Worm (Caenorhabditis elegans) whole organism, L4 larva: ENCODE data around the gene hlh-4.

Experiments used
- F10B5.3 ChIP-seq: sonication (generic microtip); optimal IDR thresholded peaks from 2 replicates; lab custom pipeline; 2016; ENCODE audit warnings: mild to moderate bottlenecking, missing genetic modification characterization, missing compliant biosample characterization
- F26F4.8 ChIP-seq: fragments of 200-800 bp; sonication (Bioruptor generic); conservative IDR thresholded peaks from 2 replicates; pipeline ENCODE4 v1.3.6; 2022; ENCODE audit warnings: missing genetic modification characterization, missing compliant biosample characterization
- ZK546.5 ChIP-seq, 2 experiments: sonication (generic microtip); optimal IDR thresholded peaks; 2 replicates each; lab custom pipeline; 2017; ENCODE audit warnings: missing biosample characterization in 2 of 2, missing genetic modification characterization in 2 of 2
- ceh-62 ChIP-seq: sonication (generic microtip); optimal IDR thresholded peaks from 2 replicates; lab custom pipeline; 2017; ENCODE audit warnings: missing biosample characterization, missing genetic modification characterization
- cey-2 ChIP-seq: sonication (generic microtip); optimal IDR thresholded peaks from 3 replicates; lab custom pipeline; 2017; ENCODE audit warnings: missing genetic modification characterization, mild to moderate bottlenecking, missing compliant biosample characterization, antibody characterized with exemption, borderline replicate concordance; ENCODE audit not compliant: insufficient read depth
- daf-16 ChIP-seq, 3 experiments: sonication (generic microtip); optimal IDR thresholded peaks; 2 replicates each; lab custom pipeline; 2016 to 2017; ENCODE audit warnings: missing genetic modification characterization in 3 of 3, missing genetic modification reagents in 3 of 3, mild to moderate bottlenecking in 2 of 3, missing compliant biosample characterization in 2 of 3, missing biosample characterization in 1 of 3, moderate library complexity in 1 of 3
- daf-19 ChIP-seq: fragments of 200-800 bp; sonication (Bioruptor generic); conservative IDR thresholded peaks from 2 replicates; pipeline ENCODE4 v1.3.6; 2022; ENCODE audit warnings: missing genetic modification characterization, missing compliant biosample characterization
- daf-8 ChIP-seq: fragments of 200-800 bp; sonication (Bioruptor generic); IDR thresholded peaks from 2 replicates; pipeline ENCODE4 v1.3.6; 2022; ENCODE audit warnings: missing genetic modification characterization, missing compliant biosample characterization
- dmd-6 ChIP-seq: fragments of 200-800 bp; sonication (Bioruptor generic); IDR thresholded peaks from 2 replicates; pipeline ENCODE4 v1.3.6; 2022; ENCODE audit warnings: missing genetic modification reagents, missing genetic modification characterization, missing compliant biosample characterization
- dmd-8 ChIP-seq: fragments of 200-800 bp; sonication (Bioruptor generic); IDR thresholded peaks from 2 replicates; pipeline ENCODE4 v1.3.6; 2022; ENCODE audit warnings: missing genetic modification characterization, missing compliant biosample characterization
- dve-1 ChIP-seq: sonication (generic microtip); optimal IDR thresholded peaks from 2 replicates; lab custom pipeline; 2017; ENCODE audit warnings: antibody characterized with exemption, mild to moderate bottlenecking, missing genetic modification characterization, missing compliant biosample characterization; ENCODE audit not compliant: insufficient read depth
- egl-27 ChIP-seq: sonication (generic microtip); optimal IDR thresholded peaks from 3 replicates; lab custom pipeline; 2017; ENCODE audit warnings: missing biosample characterization, missing genetic modification reagents, missing genetic modification characterization
- hif-1 ChIP-seq, 2 experiments: sonication (generic microtip); optimal IDR thresholded peaks; 2 replicates each; lab custom pipeline; 2016 to 2017; ENCODE audit warnings: missing compliant biosample characterization in 2 of 2, missing genetic modification characterization in 2 of 2, missing genetic modification reagents in 2 of 2, missing genotype in 2 of 2, mild to moderate bottlenecking in 1 of 2
- hlh-11 ChIP-seq: fragments of 200-800 bp; sonication (Bioruptor generic); optimal IDR thresholded peaks from 2 replicates; lab custom pipeline; 2018; ENCODE audit warnings: mild to moderate bottlenecking, missing genetic modification characterization, missing compliant biosample characterization
- hlh-30 ChIP-seq: sonication (generic microtip); optimal IDR thresholded peaks from 2 replicates; lab custom pipeline; 2017; ENCODE audit warnings: antibody characterized with exemption, mild to moderate bottlenecking, missing genetic modification characterization, missing compliant biosample characterization; ENCODE audit not compliant: insufficient read depth
- lim-7 ChIP-seq: fragments of 200-800 bp; sonication (Bioruptor generic); IDR thresholded peaks from 2 replicates; pipeline ENCODE4 v1.3.6; 2022; ENCODE audit warnings: missing genetic modification characterization, missing compliant biosample characterization
- lin-29 ChIP-seq: fragments of 200-800 bp; sonication (Bioruptor generic); IDR thresholded peaks from 2 replicates; pipeline ENCODE4 v1.3.6; 2022; ENCODE audit warnings: missing genetic modification reagents, missing genetic modification characterization, missing compliant biosample characterization
- lin-38 ChIP-seq: fragments of 200-800 bp; sonication (Bioruptor generic); IDR thresholded peaks from 2 replicates; pipeline ENCODE4 v1.3.6; 2022; ENCODE audit warnings: missing genetic modification reagents, missing genetic modification characterization, missing compliant biosample characterization
- lsy-2 ChIP-seq, 2 experiments: fragments of 150-350 bp in 1 of 2; sonication (generic microtip) in 1 of 2; optimal IDR thresholded peaks; 2 replicates each; lab custom pipeline; 2014 to 2017; ENCODE audit warnings: missing biosample characterization in 2 of 2, missing genetic modification characterization in 2 of 2
- mxl-3 ChIP-seq: fragments of 200-800 bp; sonication (Bioruptor generic); optimal IDR thresholded peaks from 2 replicates; lab custom pipeline; 2018; ENCODE audit warnings: mild to moderate bottlenecking, missing genetic modification characterization, missing compliant biosample characterization
- nhr-10 ChIP-seq: fragments of 150-350 bp; optimal IDR thresholded peaks from 2 replicates; lab custom pipeline; 2014; ENCODE audit warnings: missing biosample characterization, missing genetic modification characterization
- nhr-237 ChIP-seq: sonication (generic microtip); optimal IDR thresholded peaks from 2 replicates; lab custom pipeline; 2017; ENCODE audit warnings: missing biosample characterization, missing genetic modification characterization
- nhr-28 ChIP-seq: fragments of 150-350 bp; optimal IDR thresholded peaks from 2 replicates; lab custom pipeline; 2014; ENCODE audit warnings: missing biosample characterization, missing genetic modification characterization
- nhr-48 ChIP-seq: sonication (generic microtip); optimal IDR thresholded peaks from 2 replicates; lab custom pipeline; 2016; ENCODE audit warnings: mild to moderate bottlenecking, missing genetic modification characterization, missing compliant biosample characterization
- nhr-76 ChIP-seq: fragments of 150-350 bp; optimal IDR thresholded peaks from 2 replicates; lab custom pipeline; 2014; ENCODE audit warnings: missing biosample characterization, missing genetic modification characterization
- nhr-77 ChIP-seq: fragments of 150-350 bp; optimal IDR thresholded peaks from 2 replicates; lab custom pipeline; 2014; ENCODE audit warnings: missing biosample characterization, missing genetic modification characterization
- pha-4 ChIP-seq, 2 experiments: fragments of 150-350 bp in 1 of 2; fragments of 200-800 bp in 1 of 2; sonication (Bioruptor generic) in 1 of 2; IDR thresholded peaks in 1 of 2; optimal IDR thresholded peaks in 1 of 2; 2 replicates each; pipeline versions ENCODE4 v1.3.6 to Lab custom; 2014 to 2022; ENCODE audit warnings: missing genetic modification characterization in 2 of 2, missing genetic modification reagents in 2 of 2, missing biosample characterization in 1 of 2, missing compliant biosample characterization in 1 of 2
- php-3 ChIP-seq: fragments of 200-800 bp; sonication (Bioruptor generic); IDR thresholded peaks from 2 replicates; pipeline ENCODE4 v1.3.6; 2022; ENCODE audit warnings: missing genetic modification reagents, missing genetic modification characterization, missing compliant biosample characterization
- pqm-1 ChIP-seq: sonication (generic microtip); optimal IDR thresholded peaks from 2 replicates; lab custom pipeline; 2017; ENCODE audit warnings: missing biosample characterization, missing genetic modification characterization
- snpc-1.2 ChIP-seq: fragments of 200-800 bp; sonication (Bioruptor generic); IDR thresholded peaks from 2 replicates; pipeline ENCODE4 v1.3.6; 2022; ENCODE audit warnings: missing genetic modification reagents, missing genetic modification characterization, missing compliant biosample characterization
- spr-1 ChIP-seq: sonication (generic microtip); optimal IDR thresholded peaks from 2 replicates; lab custom pipeline; 2016; ENCODE audit warnings: mild to moderate bottlenecking, missing genetic modification characterization, missing compliant biosample characterization
- unc-130 ChIP-seq: sonication (generic microtip); optimal IDR thresholded peaks from 2 replicates; lab custom pipeline; 2016; ENCODE audit warnings: missing genetic modification reagents, missing genetic modification characterization, missing compliant biosample characterization
- unc-39 ChIP-seq: sonication (generic microtip); optimal IDR thresholded peaks from 2 replicates; lab custom pipeline; 2017; ENCODE audit warnings: missing biosample characterization, missing genetic modification characterization
- vab-7 ChIP-seq: fragments of 200-800 bp; sonication (Bioruptor generic); IDR thresholded peaks from 2 replicates; pipeline ENCODE4 v1.3.6; 2022; ENCODE audit warnings: missing genetic modification reagents, missing genetic modification characterization, missing compliant biosample characterization
- zag-1 ChIP-seq: fragments of 150-350 bp; optimal IDR thresholded peaks from 2 replicates; lab custom pipeline; 2014; ENCODE audit warnings: missing biosample characterization, missing genetic modification characterization
- zfp-2 ChIP-seq: sonication (generic microtip); optimal IDR thresholded peaks from 2 replicates; lab custom pipeline; 2016; ENCODE audit warnings: mild to moderate bottlenecking, missing genetic modification characterization, missing compliant biosample characterization
- zip-11 ChIP-seq: fragments of 200-800 bp; sonication (Bioruptor generic); IDR thresholded peaks from 2 replicates; pipeline ENCODE4 v1.3.6; 2022; ENCODE audit warnings: missing genetic modification characterization, missing compliant biosample characterization
- zip-2 ChIP-seq: fragments of 150-350 bp; optimal IDR thresholded peaks from 2 replicates; lab custom pipeline; 2014; ENCODE audit warnings: missing biosample characterization, missing genetic modification characterization
- ztf-7 ChIP-seq: fragments of 150-350 bp; optimal IDR thresholded peaks from 2 replicates; lab custom pipeline; 2014; ENCODE audit warnings: missing biosample characterization, missing genetic modification characterization

The hlh-4 gene

DNA sequence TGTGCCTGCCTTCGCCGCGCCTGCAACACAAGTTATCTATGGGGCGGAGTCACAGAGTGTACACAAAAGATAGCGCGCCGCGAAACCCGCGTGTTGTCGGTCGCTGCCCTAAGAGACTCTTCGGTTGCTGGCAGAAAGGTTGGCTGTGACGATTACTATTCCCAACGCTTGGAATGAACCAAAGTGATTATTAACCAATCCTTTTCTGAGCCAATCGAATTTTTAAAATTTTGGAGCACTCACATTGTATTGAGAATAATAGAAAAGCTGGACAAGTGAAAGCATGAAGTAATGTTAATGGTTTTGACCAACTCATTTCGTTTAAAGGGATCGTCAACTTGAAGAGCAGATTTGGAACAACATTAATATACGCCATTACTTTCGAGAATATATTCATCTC, 21.6 kb downstream of the hlh-4 start (continued):
- TF ChIP-seq F10B5.3 (tag; lab: Kevin White, UChicago) (peak; percentile 64), daf-19 (no peak), egl-27 (no peak), nhr-76 (tag; lab: Kevin White, UChicago) (no peak), unc-39 (tag; lab: Kevin White, UChicago) (no peak), zip-2 (tag; lab: Kevin White, UChicago) (no peak), snpc-1.2 (GFP tag; lab: Robert Waterston, UW) (no peak; the same call in 1 of the 2 replicates), nhr-237 (tag; lab: Kevin White, UChicago) (no peak), pha-4 (GFP tag; IDR thresholded peaks at IDR 0.05; lab: Robert Waterston, UW) (peak; percentile 48; the same call in 1 of the 2 replicates), pha-4 (tag; optimal IDR thresholded peaks at IDR 0.05; lab: Kevin White, UChicago) (no peak), cey-2 (no peak), hif-1 (tag; optimal IDR thresholded peaks at IDR 0.05; lab: Kevin White, UChicago) (peak in 1 of 2 experiments; percentile 8), spr-1 (tag; lab: Kevin White, UChicago) (peak; percentile 16), dmd-8 (GFP tag; lab: Robert Waterston, UW) (no peak), nhr-10 (tag; lab: Kevin White, UChicago) (no peak), mxl-3 (GFP tag; lab: Kevin White, UChicago) (no peak), lin-38 (GFP tag; lab: Robert Waterston, UW) (peak; percentile 67), hlh-11 (tag; lab: Kevin White, UChicago) (peak; percentile 70), unc-130 (GFP tag; lab: Kevin White, UChicago) (peak; percentile 2), F26F4.8 (GFP tag; lab: Robert Waterston, UW) (no peak), zfp-2 (tag; lab: Kevin White, UChicago) (no peak), ZK546.5 (tag; optimal IDR thresholded peaks at IDR 0.05; lab: Kevin White, UChicago) (no peak), lin-29 (GFP tag; lab: Robert Waterston, UW) (no peak), nhr-48 (tag; lab: Kevin White, UChicago) (peak; percentile 63), lim-7 (GFP tag; lab: Robert Waterston, UW) (no peak), vab-7 (GFP tag; lab: Robert Waterston, UW) (no peak), zag-1 (tag; lab: Kevin White, UChicago) (no peak)

DNA sequence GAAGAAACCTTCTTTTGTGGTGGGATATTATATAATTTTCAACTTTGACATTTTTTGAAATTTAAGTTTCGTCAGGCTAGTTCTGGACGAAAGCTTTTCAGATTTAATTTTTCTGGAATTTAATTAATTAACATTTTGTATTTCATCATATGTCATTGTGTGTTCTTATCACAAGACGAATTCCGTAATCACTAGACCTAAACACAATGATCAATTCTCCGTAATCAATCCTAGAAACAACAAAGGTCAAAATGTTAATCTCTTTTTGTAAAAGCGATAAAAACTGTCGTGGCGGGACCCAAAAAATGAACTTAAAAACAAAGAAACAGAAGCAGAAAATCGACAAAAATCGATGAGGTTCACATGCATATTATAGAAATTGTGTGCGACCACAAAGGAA, 24.1 kb downstream of the hlh-4 start:
- TF ChIP-seq nhr-28 (tag; lab: Kevin White, UChicago) (peak; percentile 49), nhr-237 (tag; lab: Kevin White, UChicago) (no peak), dmd-6 (GFP tag; lab: Robert Waterston, UW) (peak; percentile 62), ztf-7 (tag; lab: Kevin White, UChicago) (peak; percentile 61), zip-11 (GFP tag; lab: Robert Waterston, UW) (no peak), daf-16 (GFP tag; optimal IDR thresholded peaks at IDR 0.05; lab: Kevin White, UChicago) (no peak), daf-16 (tag; optimal IDR thresholded peaks at IDR 0.05; lab: Kevin White, UChicago) (peak; percentile 53), pqm-1 (tag; lab: Kevin White, UChicago) (peak; percentile 13), ceh-62 (tag; lab: Kevin White, UChicago) (no peak), cey-2 (no peak), dve-1 (tag; lab: Kevin White, UChicago) (peak; percentile 73), lsy-2 (tag; optimal IDR thresholded peaks at IDR 0.05; lab: Kevin White, UChicago) (peak in 1 of 2 experiments; percentile 16)

- TF ChIP-seq hlh-11 (tag; lab: Kevin White, UChicago) = peak; percentile 2
- no peak for TF ChIP-seq daf-16 (GFP tag; optimal IDR thresholded peaks at IDR 0.05; lab: Kevin White, UChicago)
- TF ChIP-seq daf-16 (tag; optimal IDR thresholded peaks at IDR 0.05; lab: Kevin White, UChicago) = peak; percentile 83
- TF ChIP-seq hlh-30 (tag; lab: Kevin White, UChicago) = peak; percentile 40
- TF ChIP-seq php-3 (GFP tag; lab: Robert Waterston, UW) = peak; percentile 73
- TF ChIP-seq dve-1 (tag; lab: Kevin White, UChicago) = peak; percentile 63
- no peak for TF ChIP-seq dmd-8 (GFP tag; lab: Robert Waterston, UW)
- peak; percentile 61 for TF ChIP-seq dmd-6 (GFP tag; lab: Robert Waterston, UW)
- TF ChIP-seq daf-8 (GFP tag; lab: Robert Waterston, UW) = no peak
- TF ChIP-seq nhr-77 (tag; lab: Kevin White, UChicago) = peak; percentile 60
These were observed 25.0 kb downstream of the hlh-4 start, which contains the start of gene ncx-6 for ce11 chrIII:9713862-9714261. ncx-6 (minus strand) TSS chrIII:9713949.
